Worm (Caenorhabditis elegans): Measurements from ENCODE around the gene Y38C1AA.19.

DNA sequence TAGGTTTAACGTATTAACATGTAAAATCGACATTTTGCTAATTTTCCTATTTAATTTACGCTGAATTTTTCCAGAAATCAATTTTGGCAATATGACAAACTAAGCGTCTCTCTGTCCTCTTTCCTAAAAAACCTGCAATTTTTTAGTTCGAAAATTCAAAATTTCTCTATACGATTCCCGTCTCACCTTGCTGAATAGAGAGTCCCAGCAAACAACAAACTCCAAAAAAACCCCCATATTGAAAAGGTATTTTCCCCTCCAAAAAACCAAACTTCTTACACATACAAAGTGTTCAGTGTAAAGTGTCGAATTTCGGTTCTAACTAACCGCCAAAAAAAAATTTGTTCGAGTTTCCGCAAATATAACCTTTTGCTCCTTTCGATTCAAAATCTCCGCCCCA, 24.2 kb downstream of the Y38C1AA.19 start, which contains the start of gene pnc-1:
- TF ChIP-seq ztf-4 (tag; optimal IDR thresholded peaks at IDR 0.05) (no peak), nhr-90 (tag; optimal IDR thresholded peaks at IDR 0.05; ENCODE audit: poor library complexity) (no peak), pag-3 (tag; optimal IDR thresholded peaks at IDR 0.05; ENCODE audit: borderline replicate concordance, insufficient read depth) (no peak)
